Fruit fly (Drosophila melanogaster): ENCODE measurements around the gene CG10863.

CG10863 gene

dm6 chr3L:3935567-3936207 lies 6.6 kb downstream of the CG10863 start, which contains the start of gene Eip63F-1 (continued):
- TF ChIP-seq Eip93F (GFP tag; optimal IDR thresholded peaks at IDR 0.05), result no peak
- no peak for TF ChIP-seq Ets96B (tag; optimal IDR thresholded peaks at IDR 0.05)
- peak; percentile 69 for TF ChIP-seq CG32006 (GFP tag; optimal IDR thresholded peaks at IDR 0.05)
- TF ChIP-seq CG6808 (GFP tag; optimal IDR thresholded peaks at IDR 0.05), result no peak
- TF ChIP-seq CG6792 (GFP tag; optimal IDR thresholded peaks at IDR 0.05), result no peak
- TF ChIP-seq topi (GFP tag; optimal IDR thresholded peaks at IDR 0.05), result no peak
- peak; percentile 19 for TF ChIP-seq Met (GFP tag; optimal IDR thresholded peaks at IDR 0.05)
- peak; percentile 36 for TF ChIP-seq net (GFP tag; optimal IDR thresholded peaks at IDR 0.05)
- TF ChIP-seq Hr4 (GFP tag; optimal IDR thresholded peaks at IDR 0.05), result peak; percentile 66
- peak; percentile 27 for TF ChIP-seq esn (GFP tag; optimal IDR thresholded peaks at IDR 0.05)
- no peak for TF ChIP-seq Smox (GFP tag; optimal IDR thresholded peaks at IDR 0.05)
- TF ChIP-seq Ets21C (GFP tag; optimal IDR thresholded peaks at IDR 0.05), result no peak
- TF ChIP-seq CG4318 (GFP tag; optimal IDR thresholded peaks at IDR 0.05), result peak; percentile 12
- TF ChIP-seq CG34406 (GFP tag; optimal IDR thresholded peaks at IDR 0.05), result peak; percentile 1
- TF ChIP-seq CG10669 (GFP tag; optimal IDR thresholded peaks at IDR 0.05), result no peak
- TF ChIP-seq Sox102F (GFP tag; optimal IDR thresholded peaks at IDR 0.05), result no peak
- TF ChIP-seq CG6163 (GFP tag; IDR thresholded peaks at IDR 0.05), result no peak; the same call in 2 of the 3 replicates
- TF ChIP-seq CG3032 (tag; optimal IDR thresholded peaks at IDR 0.05), result no peak
- TF ChIP-seq CG8119 (GFP tag; IDR thresholded peaks at IDR 0.05), result peak; percentile 50
- TF ChIP-seq Blimp-1 (GFP tag; optimal IDR thresholded peaks at IDR 0.05), result no peak
- no peak for TF ChIP-seq dac (GFP tag; optimal IDR thresholded peaks at IDR 0.05)
- peak; percentile 4 for TF ChIP-seq cyc (GFP tag; optimal IDR thresholded peaks at IDR 0.05)

DNA sequence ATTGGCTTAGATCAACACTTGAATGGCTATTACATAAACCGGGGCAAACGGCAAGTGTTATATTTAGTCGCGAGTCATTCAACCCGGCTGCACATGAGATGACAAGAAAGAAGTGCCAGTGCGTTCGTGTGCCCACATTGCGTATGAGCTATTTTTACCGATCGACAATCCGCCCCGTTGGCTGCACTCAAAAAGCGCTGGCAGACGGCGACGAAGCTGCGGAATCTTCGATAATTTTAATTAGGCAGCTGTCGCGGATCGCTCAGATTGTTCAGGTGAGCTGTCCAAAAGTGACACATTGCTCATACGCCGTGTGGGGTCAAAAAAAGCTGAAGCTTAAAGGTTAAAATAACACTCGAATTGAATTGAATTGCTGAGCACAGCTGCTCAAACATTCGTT lies 8.2 kb downstream of the CG10863 start:
- TF ChIP-seq CG10631 (GFP tag; optimal IDR thresholded peaks at IDR 0.05) (no peak), acj6 (GFP tag; optimal IDR thresholded peaks at IDR 0.05) (no peak), eg (GFP tag; IDR thresholded peaks at IDR 0.05) (0 out of 3 replicates have a peak, but pooled peaks have one; percentile 20), Hr4 (GFP tag; optimal IDR thresholded peaks at IDR 0.05) (peak; percentile 1), CG32006 (GFP tag; optimal IDR thresholded peaks at IDR 0.05) (peak; percentile 44)

- TF ChIP-seq Sox102F (GFP tag; optimal IDR thresholded peaks at IDR 0.05) (no peak), Hr39 (GFP tag; optimal IDR thresholded peaks at IDR 0.05) (no peak), CG34406 (GFP tag; optimal IDR thresholded peaks at IDR 0.05) (no peak), CG11294 (GFP tag; IDR thresholded peaks at IDR 0.05) (no peak), CG15336 (GFP tag; IDR thresholded peaks at IDR 0.05) (peak; percentile 75), Eip93F (GFP tag; optimal IDR thresholded peaks at IDR 0.05) (peak; percentile 38), eg (GFP tag; IDR thresholded peaks at IDR 0.05) (peak; percentile 86), CG6276 (GFP tag; optimal IDR thresholded peaks at IDR 0.05) (peak; percentile 44), Blimp-1 (GFP tag; optimal IDR thresholded peaks at IDR 0.05) (peak; percentile 4), Eip78C (GFP tag) (peak; percentile 38), CG6792 (GFP tag; optimal IDR thresholded peaks at IDR 0.05) (no peak), CG6163 (GFP tag; IDR thresholded peaks at IDR 0.05) (peak; percentile 69), Hr4 (GFP tag; optimal IDR thresholded peaks at IDR 0.05) (no peak), CG8119 (GFP tag; IDR thresholded peaks at IDR 0.05) (peak; percentile 74)
Measured at dm6 chr3L:3933599-3933998, 8.7 kb downstream of the CG10863 start.

DNA sequence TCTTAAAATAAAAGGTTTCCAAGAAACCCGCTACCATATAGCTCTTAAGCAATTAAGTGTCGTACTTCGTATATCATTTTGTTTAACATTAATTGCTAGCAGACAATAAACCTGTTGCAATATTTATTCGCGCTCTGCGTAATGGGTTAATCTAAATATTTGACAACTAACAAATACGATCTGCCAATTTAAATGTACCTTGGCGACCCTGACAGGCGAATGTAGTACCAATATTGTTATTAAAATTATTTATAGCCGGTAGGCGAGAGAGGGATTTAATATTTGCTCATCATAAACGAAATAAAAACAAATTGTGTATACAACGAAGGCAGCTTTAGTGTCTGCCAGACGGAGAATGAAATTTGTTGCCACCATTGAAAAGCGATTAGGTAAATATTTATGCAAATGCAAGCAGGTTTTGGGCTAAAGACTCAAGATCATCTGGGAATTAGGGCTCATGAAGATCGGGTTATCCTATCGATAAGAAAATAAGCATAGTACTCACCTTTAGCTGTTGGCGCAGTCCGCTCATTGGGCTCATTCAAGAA lies 9.4 kb downstream of the CG10863 start:
- TF ChIP-seq Eip78C (GFP tag) (peak; percentile 69), fkh (GFP tag; optimal IDR thresholded peaks at IDR 0.05) (peak; percentile 80), CG11294 (GFP tag; IDR thresholded peaks at IDR 0.05) (no peak)

DNA sequence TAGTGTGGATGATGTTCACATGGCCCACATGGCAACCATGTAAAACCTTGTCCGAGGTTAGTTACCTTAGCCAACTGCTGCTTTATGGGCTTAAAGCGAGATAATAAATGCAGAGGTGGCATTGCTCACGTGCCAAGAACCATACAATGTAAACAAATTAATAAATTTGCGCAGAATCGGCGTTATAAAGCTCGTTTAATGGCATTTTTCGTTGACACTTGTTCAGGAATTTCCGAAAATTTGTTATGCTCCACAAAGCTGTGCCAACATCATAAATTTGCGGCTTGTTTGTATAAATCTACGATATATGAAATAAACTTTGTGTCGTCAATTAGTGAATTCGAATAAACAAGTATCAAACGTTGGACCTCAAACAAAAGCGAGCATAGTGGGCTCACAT lies 10.5 kb downstream of the CG10863 start:
- TF ChIP-seq fkh (GFP tag; optimal IDR thresholded peaks at IDR 0.05), result peak; percentile 51
- TF ChIP-seq topi (GFP tag; optimal IDR thresholded peaks at IDR 0.05), result no peak

All from whole organism, prepupa.